Worm (Caenorhabditis elegans) whole organism, L4 larva: ENCODE results near the gene T16A9.3.

Source experiments
- T26A8.4 ChIP-seq: fragments of 200-800 bp; sonication (Bioruptor generic); IDR thresholded peaks from 2 replicates; pipeline ENCODE4 v1.3.6; 2022; ENCODE audit warnings: missing genetic modification characterization, missing compliant biosample characterization
- aha-1 ChIP-seq: fragments of 150-350 bp; peaks from one replicate; lab custom pipeline; 2014; ENCODE audit warnings: missing biosample characterization, missing genetic modification characterization
- ceh-28 ChIP-seq: fragments of 150-350 bp; optimal IDR thresholded peaks from 2 replicates; lab custom pipeline; 2014; ENCODE audit warnings: missing biosample characterization, missing genetic modification reagents, missing genetic modification characterization
- ctbp-1 ChIP-seq: fragments of 200-800 bp; sonication (Bioruptor generic); IDR thresholded peaks from 2 replicates; pipeline ENCODE4 v1.3.6; 2022; ENCODE audit warnings: missing genetic modification reagents, missing genetic modification characterization, missing compliant biosample characterization
- jun-1 ChIP-seq: fragments of 150-350 bp; optimal IDR thresholded peaks from 2 replicates; lab custom pipeline; 2014; ENCODE audit warnings: missing biosample characterization, missing genetic modification reagents, missing genetic modification characterization
- nhr-11 ChIP-seq: fragments of 150-350 bp; optimal IDR thresholded peaks from 2 replicates; lab custom pipeline; 2014; ENCODE audit warnings: missing biosample characterization, missing genetic modification characterization
- nhr-42 ChIP-seq: fragments of 200-800 bp; sonication (Bioruptor generic); IDR thresholded peaks from 2 replicates; pipeline ENCODE4 v1.3.6; 2022; ENCODE audit warnings: missing genetic modification characterization, missing compliant biosample characterization
- nhr-48 ChIP-seq: sonication (generic microtip); optimal IDR thresholded peaks from 2 replicates; lab custom pipeline; 2016; ENCODE audit warnings: mild to moderate bottlenecking, missing genetic modification characterization, missing compliant biosample characterization
- php-3 ChIP-seq: fragments of 200-800 bp; sonication (Bioruptor generic); IDR thresholded peaks from 2 replicates; pipeline ENCODE4 v1.3.6; 2022; ENCODE audit warnings: missing genetic modification reagents, missing genetic modification characterization, missing compliant biosample characterization
- snpc-4 ChIP-seq: fragments of 150-350 bp; optimal IDR thresholded peaks from 2 replicates; lab custom pipeline; 2014; ENCODE audit warnings: missing biosample characterization, missing genetic modification characterization
- unc-130 ChIP-seq: sonication (generic microtip); optimal IDR thresholded peaks from 2 replicates; lab custom pipeline; 2016; ENCODE audit warnings: missing genetic modification reagents, missing genetic modification characterization, missing compliant biosample characterization
- unc-62 ChIP-seq, 3 experiments: fragments of 150-350 bp in 1 of 3; sonication (generic microtip); optimal IDR thresholded peaks in 2 of 3; peaks in 1 of 3; 1 replicate in 1 of 3; 2 replicates in 2 of 3; lab custom pipeline; 2014 to 2017; ENCODE audit warnings: missing biosample characterization in 3 of 3, missing genetic modification characterization in 3 of 3, missing genetic modification reagents in 3 of 3, missing genotype in 1 of 3
- vab-7 ChIP-seq: fragments of 200-800 bp; sonication (Bioruptor generic); IDR thresholded peaks from 2 replicates; pipeline ENCODE4 v1.3.6; 2022; ENCODE audit warnings: missing genetic modification reagents, missing genetic modification characterization, missing compliant biosample characterization
- zag-1 ChIP-seq: fragments of 150-350 bp; optimal IDR thresholded peaks from 2 replicates; lab custom pipeline; 2014; ENCODE audit warnings: missing biosample characterization, missing genetic modification characterization

ce11 chrV:14167629-14168028 lies 37.7 kb upstream of the T16A9.3 start, which contains the start of gene ocam-1:
- TF ChIP-seq php-3 (GFP tag; lab: Robert Waterston, UW) = no peak
- TF ChIP-seq nhr-48 (tag; lab: Kevin White, UChicago) = no peak
- no peak for TF ChIP-seq zag-1 (tag; lab: Kevin White, UChicago)
- TF ChIP-seq nhr-42 (GFP tag; lab: Robert Waterston, UW) = no peak
- no peak for TF ChIP-seq ceh-28
- TF ChIP-seq nhr-11 (tag; lab: Kevin White, UChicago) = no peak
- no peak for TF ChIP-seq unc-62 (GFP tag; optimal IDR thresholded peaks at IDR 0.05 in 1 of 2; lab: Kevin White, UChicago)
- no peak for TF ChIP-seq unc-62 (tag; optimal IDR thresholded peaks at IDR 0.05; lab: Kevin White, UChicago)
- no peak for TF ChIP-seq aha-1 (tag; lab: Kevin White, UChicago)
- TF ChIP-seq T26A8.4 (GFP tag; lab: Robert Waterston, UW) = no peak
- no peak for TF ChIP-seq ctbp-1 (GFP tag; lab: Robert Waterston, UW)
- TF ChIP-seq unc-130 = no peak
- no peak for TF ChIP-seq snpc-4 (tag; lab: Kevin White, UChicago)
- no peak for TF ChIP-seq jun-1 (tag; lab: Kevin White, UChicago)
- no peak for TF ChIP-seq vab-7 (GFP tag; lab: Robert Waterston, UW)
